Worm (Caenorhabditis elegans) whole organism, early embryonic: ENCODE data around the gene W04D12.1.

Source experiments
- aly-1 ChIP-seq: sonication (generic microtip); optimal IDR thresholded peaks from 2 replicates; lab custom pipeline; 2016; ENCODE audit warnings: missing genetic modification characterization, missing compliant biosample characterization
- ama-1 ChIP-seq: fragments of 150-350 bp; optimal IDR thresholded peaks from 2 replicates; lab custom pipeline; 2014
- ceh-13 ChIP-seq: fragments of 200-800 bp; sonication (Bioruptor generic); optimal IDR thresholded peaks from 2 replicates; lab custom pipeline; 2018; ENCODE audit warnings: mild to moderate bottlenecking, missing genetic modification characterization, missing compliant biosample characterization
- flt-1 ChIP-seq: fragments of 200-800 bp; sonication (Bioruptor generic); IDR thresholded peaks from 2 replicates; pipeline ENCODE4 v1.3.6; 2022; ENCODE audit warnings: missing genetic modification characterization, missing compliant biosample characterization

ce11 chrIII:5871760-5872159 is 35.0 kb downstream of the W04D12.1 start, which contains the start of the genes F01F1.11 and F01F1.3:
- TF ChIP-seq aly-1 (tag; lab: Kevin White, UChicago) (no peak), flt-1 (GFP tag; lab: Robert Waterston, UW) (no peak), ama-1 (lab: Kevin White, UChicago) (no peak), ceh-13 (GFP tag; lab: Kevin White, UChicago) (no peak)
